Worm (Caenorhabditis elegans) whole organism, young adult: ENCODE measurements around the gene math-25.
"Not testable (repeated sequence)": the region's sequence is repeated elsewhere in the genome, so short reads cannot be mapped to it uniquely, and the experiment has no call there.

ENCODE experiments used
- F39B2.1 ChIP-seq: fragments of 200-800 bp; sonication (Bioruptor generic); IDR thresholded peaks from 2 replicates; pipeline ENCODE4 v1.3.6; 2022; ENCODE audit warnings: missing genetic modification reagents, missing genetic modification characterization, missing compliant biosample characterization
- hlh-12 ChIP-seq: sonication (generic microtip); optimal IDR thresholded peaks from 2 replicates; lab custom pipeline; 2016; ENCODE audit warnings: missing genetic modification characterization, missing compliant biosample characterization
- hlh-26 ChIP-seq: fragments of 200-800 bp; sonication (Bioruptor generic); conservative IDR thresholded peaks from 2 replicates; pipeline ENCODE4 v1.3.6; 2022; ENCODE audit warnings: missing genetic modification reagents, missing genetic modification characterization, missing compliant biosample characterization
- lin-35 ChIP-seq, 3 experiments: fragments of 150-350 bp in 2 of 3; sonication (generic microtip) in 1 of 3; optimal IDR thresholded peaks; 2 replicates each; lab custom pipeline; 2014 to 2018; ENCODE audit warnings: missing biosample characterization in 3 of 3, missing genetic modification characterization in 3 of 3, missing genetic modification reagents in 3 of 3
- pha-4 ChIP-seq: fragments of 150-350 bp; sonication (generic microtip); optimal IDR thresholded peaks from 2 replicates; lab custom pipeline; 2014; ENCODE audit warnings: missing biosample characterization, missing genetic modification reagents, missing genetic modification characterization
- unc-62 ChIP-seq: fragments of 150-350 bp; optimal IDR thresholded peaks from 2 replicates; lab custom pipeline; 2014; ENCODE audit warnings: missing biosample characterization, missing genetic modification reagents, missing genetic modification characterization

DNA sequence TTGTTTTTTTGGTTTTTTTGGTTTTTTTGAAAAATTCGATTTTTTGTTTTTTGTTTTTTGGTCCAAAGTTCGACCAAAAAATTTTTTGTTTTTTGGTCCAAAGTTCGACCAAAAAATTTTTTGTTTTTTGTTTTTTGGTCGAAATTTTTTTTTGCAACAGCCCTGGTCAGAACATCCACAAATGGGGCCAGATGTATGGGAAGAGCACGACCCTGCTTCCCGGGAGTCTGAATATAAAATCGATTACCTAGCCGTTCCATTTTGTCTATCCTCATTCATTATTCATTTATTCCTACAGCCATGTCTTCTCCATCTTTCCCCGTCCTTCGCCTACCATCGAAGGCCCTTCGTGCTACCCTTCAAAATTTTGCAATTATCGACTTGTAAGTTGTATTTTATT lies 41.8 kb upstream of the math-25 start, which contains the start of gene fbxb-95:
- not testable (repeated sequence) for TF ChIP-seq unc-62 (GFP tag; lab: Kevin White, UChicago); lin-35 (GFP tag; optimal IDR thresholded peaks at IDR 0.05; lab: Kevin White, UChicago); pha-4 (tag; lab: Kevin White, UChicago); F39B2.1; hlh-26; hlh-12 (tag; lab: Kevin White, UChicago)
